Fruit fly (Drosophila melanogaster): ENCODE measurements around the gene CG13599.

Gene CG13599

dm6 chr3R:23886270-23887095 lies 45.0 kb upstream of the CG13599 start (continued):
- TF ChIP-seq HLHmδ (GFP tag; optimal IDR thresholded peaks at IDR 0.05) (no peak), ssp (GFP tag; IDR thresholded peaks at IDR 0.05) (peak; percentile 71), bigmax (GFP tag; optimal IDR thresholded peaks at IDR 0.05) (no peak), Poxn (GFP tag; IDR thresholded peaks at IDR 0.05) (no peak), CkIIα-i1 (GFP tag; IDR thresholded peaks at IDR 0.05) (no peak), CG12391 (tag; optimal IDR thresholded peaks at IDR 0.05) (peak; percentile 94), CG8944 (GFP tag; optimal IDR thresholded peaks at IDR 0.05) (peak; percentile 68), tx (GFP tag; optimal IDR thresholded peaks at IDR 0.05) (peak; percentile 35), CG3281 (GFP tag; optimal IDR thresholded peaks at IDR 0.05) (peak; percentile 62), CG10462 (GFP tag; optimal IDR thresholded peaks at IDR 0.05) (peak; percentile 74), grn (GFP tag; optimal IDR thresholded peaks at IDR 0.05) (peak; percentile 19), vfl (GFP tag; optimal IDR thresholded peaks at IDR 0.05) (peak; percentile 52), YL-1 (GFP tag; optimal IDR thresholded peaks at IDR 0.05) (peak; percentile 25), Mrtf (GFP tag; IDR thresholded peaks at IDR 0.05) (peak; percentile 78; the same call in 2 of the 3 replicates), pan (optimal IDR thresholded peaks at IDR 0.05) (no peak), pan (GFP tag; optimal IDR thresholded peaks at IDR 0.05 in 1 of 2, IDR thresholded peaks at IDR 0.05 in 1 of 2) (peak in 1 of 2 experiments; percentile 77), GATAe (GFP tag; conservative IDR thresholded peaks at IDR 0.05) (0 out of 2 replicates have a peak, but pooled peaks have one; percentile 10), CG34376 (GFP tag; optimal IDR thresholded peaks at IDR 0.05) (no peak), gcm (GFP tag; optimal IDR thresholded peaks at IDR 0.05) (peak; percentile 93), p53 (GFP tag; optimal IDR thresholded peaks at IDR 0.05) (peak; percentile 6), cas (GFP tag; IDR thresholded peaks at IDR 0.05) (no peak), CG5953 (GFP tag; IDR thresholded peaks at IDR 0.05) (no peak; the same call in 1 of the 2 replicates), CG4424 (GFP tag; optimal IDR thresholded peaks at IDR 0.05) (peak; percentile 88), CG9437 (GFP tag; optimal IDR thresholded peaks at IDR 0.05) (peak; percentile 80), HHEX (GFP tag; optimal IDR thresholded peaks at IDR 0.05) (peak; percentile 74), Deaf1 (tag; optimal IDR thresholded peaks at IDR 0.05) (peak; percentile 65), gfzf (GFP tag; optimal IDR thresholded peaks at IDR 0.05) (no peak), CG18262 (tag; optimal IDR thresholded peaks at IDR 0.05) (peak; percentile 96), CG17385 (GFP tag; optimal IDR thresholded peaks at IDR 0.05) (peak; percentile 83), H15 (GFP tag; IDR thresholded peaks at IDR 0.05) (peak; percentile 74; the same call in 2 of the 3 replicates), CG18619 (GFP tag; optimal IDR thresholded peaks at IDR 0.05) (peak; percentile 71), dati (GFP tag; IDR thresholded peaks at IDR 0.05) (0 out of 2 replicates have a peak, but pooled peaks have one; percentile 56), ash1 (GFP tag; optimal IDR thresholded peaks at IDR 0.05) (no peak), Stat92E (GFP tag; optimal IDR thresholded peaks at IDR 0.05) (no peak), nau (GFP tag; optimal IDR thresholded peaks at IDR 0.05) (peak; percentile 62), Meics (GFP tag; optimal IDR thresholded peaks at IDR 0.05) (peak; percentile 72), CG17802 (tag; optimal IDR thresholded peaks at IDR 0.05) (peak; percentile 52), dan (GFP tag; IDR thresholded peaks at IDR 0.05) (peak; percentile 57; the same call in 1 of the 2 replicates), CG15696 (tag; optimal IDR thresholded peaks at IDR 0.05) (peak; percentile 95), dimm (GFP tag; IDR thresholded peaks at IDR 0.05) (no peak), so (GFP tag; IDR thresholded peaks at IDR 0.05) (peak; percentile 81; the same call in 2 of the 3 replicates), CG11456 (GFP tag; IDR thresholded peaks at IDR 0.05) (peak; percentile 56; the same call in 1 of the 3 replicates), CG13894 (tag; optimal IDR thresholded peaks at IDR 0.05) (no peak), CG4707 (GFP tag; optimal IDR thresholded peaks at IDR 0.05) (peak; percentile 74), ato (GFP tag; IDR thresholded peaks at IDR 0.05; ENCODE audit: partially characterized antibody) (no peak), Vsx1 (GFP tag; optimal IDR thresholded peaks at IDR 0.05) (peak; percentile 70), NfI (GFP tag; optimal IDR thresholded peaks at IDR 0.05) (peak; percentile 73), CG31441 (GFP tag; IDR thresholded peaks at IDR 0.05) (peak; percentile 93)
